Fruit fly (Drosophila melanogaster): Measurements from ENCODE around the gene CG43841.

- no peak for TF ChIP-seq ttk (optimal IDR thresholded peaks at IDR 0.05)
- TF ChIP-seq insv (optimal IDR thresholded peaks at IDR 0.05) = no peak
- TF ChIP-seq h (optimal IDR thresholded peaks at IDR 0.05) = no peak
These were observed 50.0 kb downstream of the CG43841 start, which contains the start of gene CG15046 for dm6 chrX:18489509-18489908.

Measured in Kc167 (cell line).